Fruit fly (Drosophila melanogaster) whole organism, embryonic: ENCODE data around the gene CG42554.

Source experiments
- Antp ChIP-seq: fragments of 200-800 bp; sonication (Bioruptor generic); optimal IDR thresholded peaks from 3 replicates; lab custom pipeline; 2016; ENCODE audit warnings: missing biosample characterization, missing genetic modification characterization
- CG10366 ChIP-seq: fragments of 200-800 bp; sonication (Bioruptor generic); IDR thresholded peaks from 2 replicates; pipeline ENCODE4 v1.3.6; 2022; ENCODE audit warnings: missing biosample characterization, missing genetic modification characterization
- CG12659 ChIP-seq: fragments of 200-800 bp; sonication (Bioruptor generic); optimal IDR thresholded peaks from 3 replicates; lab custom pipeline; 2017; ENCODE audit warnings: mild to moderate bottlenecking, missing biosample characterization, missing genetic modification reagents, missing genetic modification characterization
- CG13775 ChIP-seq: fragments of 200-800 bp; sonication (Bioruptor generic); optimal IDR thresholded peaks from 3 replicates; lab custom pipeline; 2017; ENCODE audit warnings: missing biosample characterization, mild to moderate bottlenecking, missing genetic modification characterization
- CG16815 ChIP-seq: fragments of 200-800 bp; sonication (Bioruptor generic); optimal IDR thresholded peaks from 3 replicates; lab custom pipeline; 2017; ENCODE audit warnings: missing biosample characterization, mild to moderate bottlenecking, missing genetic modification characterization
- CG17385 ChIP-seq: fragments of 200-800 bp; sonication (Bioruptor generic); optimal IDR thresholded peaks from 3 replicates; lab custom pipeline; 2018; ENCODE audit warnings: missing biosample characterization, mild to moderate bottlenecking, missing genetic modification characterization
- CG17612 ChIP-seq: fragments of 200-800 bp; sonication (Bioruptor generic); IDR thresholded peaks from 2 replicates; pipeline ENCODE4 v1.3.6; 2022; ENCODE audit warnings: missing biosample characterization, missing genetic modification characterization
- CG18262 ChIP-seq: fragments of 200-800 bp; optimal IDR thresholded peaks from 3 replicates; lab custom pipeline; 2019; ENCODE audit warnings: missing biosample characterization, mild to moderate bottlenecking, missing genetic modification characterization, moderate library complexity
- CG2889 ChIP-seq: fragments of 200-800 bp; sonication (Bioruptor generic); IDR thresholded peaks from 3 replicates; pipeline ENCODE4 v1.3.6; 2022; ENCODE audit warnings: missing biosample characterization, missing genetic modification characterization
- CG32767 ChIP-seq: fragments of 200-800 bp; sonication (Bioruptor generic); IDR thresholded peaks from 2 replicates; pipeline ENCODE4 v1.3.6; 2022; ENCODE audit warnings: missing biosample characterization, missing genetic modification characterization
- CG33213 ChIP-seq: fragments of 200-800 bp; sonication (Bioruptor generic); optimal IDR thresholded peaks from 3 replicates; lab custom pipeline; 2016; ENCODE audit warnings: missing biosample characterization, missing genetic modification characterization
- CG4282 ChIP-seq: fragments of 200-800 bp; sonication (Bioruptor generic); optimal IDR thresholded peaks from 2 replicates; lab custom pipeline; 2016; ENCODE audit warnings: missing biosample characterization, missing genetic modification characterization
- CG4360 ChIP-seq: fragments of 200-800 bp; sonication (Bioruptor generic); IDR thresholded peaks from 2 replicates; pipeline ENCODE4 v1.3.6; 2022; ENCODE audit warnings: missing biosample characterization, missing genetic modification characterization
- CG5953 ChIP-seq: fragments of 200-800 bp; sonication (Bioruptor generic); IDR thresholded peaks from 2 replicates; pipeline ENCODE4 v1.3.6; 2022; ENCODE audit warnings: missing biosample characterization, missing genetic modification characterization
- CG6654 ChIP-seq: fragments of 200-800 bp; sonication (Bioruptor generic); optimal IDR thresholded peaks from 2 replicates; lab custom pipeline; 2017; ENCODE audit warnings: missing biosample characterization, mild to moderate bottlenecking, missing genetic modification characterization
- CG7839 ChIP-seq: fragments of 200-800 bp; sonication (Bioruptor generic); optimal IDR thresholded peaks from 3 replicates; lab custom pipeline; 2018; ENCODE audit warnings: missing biosample characterization, mild to moderate bottlenecking, missing genetic modification characterization, moderate library complexity
- CG7987 ChIP-seq: fragments of 200-800 bp; sonication (Bioruptor generic); optimal IDR thresholded peaks from 2 replicates; lab custom pipeline; 2018; ENCODE audit warnings: missing biosample characterization, mild to moderate bottlenecking, missing genetic modification characterization, moderate library complexity
- CG8765 ChIP-seq: fragments of 200-800 bp; sonication (Bioruptor generic); IDR thresholded peaks from 2 replicates; pipeline ENCODE4 v1.3.6; 2022; ENCODE audit warnings: missing biosample characterization, missing genetic modification characterization
- CG9215 ChIP-seq: fragments of 200-800 bp; sonication (Bioruptor generic); IDR thresholded peaks from 2 replicates; pipeline ENCODE4 v1.3.6; 2022; ENCODE audit warnings: missing biosample characterization, missing genetic modification characterization
- CrebB ChIP-seq: fragments of 200-800 bp; sonication (Bioruptor generic); optimal IDR thresholded peaks from 3 replicates; lab custom pipeline; 2018; ENCODE audit warnings: missing biosample characterization, mild to moderate bottlenecking, missing genetic modification characterization
- D ChIP-seq, 2 experiments: fragments of 200-800 bp in 1 of 2; fragments of >200 bp in 1 of 2; sonication (Bioruptor generic) in 1 of 2; optimal IDR thresholded peaks; 2 replicates in 1 of 2; 3 replicates in 1 of 2; lab custom pipeline; 2017; ENCODE audit warnings: mild to moderate bottlenecking in 1 of 2, missing biosample characterization in 1 of 2, missing genetic modification characterization in 1 of 2, missing genetic modification reagents in 1 of 2
- Deaf1 ChIP-seq: fragments of 200-800 bp; optimal IDR thresholded peaks from 3 replicates; lab custom pipeline; 2019; ENCODE audit warnings: missing biosample characterization, mild to moderate bottlenecking, missing genetic modification characterization, moderate library complexity
- Ets65A ChIP-seq: fragments of 200-800 bp; sonication (Bioruptor generic); peaks from one replicate; lab custom pipeline; 2016; ENCODE audit warnings: missing biosample characterization, missing genetic modification characterization
- Gug ChIP-seq: fragments of 200-800 bp; sonication (Bioruptor generic); IDR thresholded peaks from 4 replicates; pipeline ENCODE4 v1.3.6; 2022; ENCODE audit warnings: missing biosample characterization, missing genetic modification characterization
- HLH3B ChIP-seq: fragments of 200-800 bp; sonication (Bioruptor generic); IDR thresholded peaks from 2 replicates; pipeline ENCODE4 v1.3.6; 2022; ENCODE audit warnings: missing biosample characterization, missing genetic modification characterization
- Kr ChIP-seq: fragments of 200-800 bp; sonication (Bioruptor generic); optimal IDR thresholded peaks from 2 replicates; lab custom pipeline; 2017; ENCODE audit warnings: missing biosample characterization, mild to moderate bottlenecking, missing genetic modification characterization
- Sin3A ChIP-seq: fragments of >200 bp; optimal IDR thresholded peaks from 2 replicates; lab custom pipeline; 2018
- Six4 ChIP-seq: fragments of 200-800 bp; sonication (Bioruptor generic); optimal IDR thresholded peaks from 2 replicates; lab custom pipeline; 2016; ENCODE audit warnings: missing biosample characterization, missing genetic modification characterization
- Xbp1 ChIP-seq: fragments of 200-800 bp; sonication (Bioruptor generic); optimal IDR thresholded peaks from 3 replicates; lab custom pipeline; 2016; ENCODE audit warnings: missing biosample characterization, mild to moderate bottlenecking, missing genetic modification characterization
- YL-1 ChIP-seq: fragments of 200-800 bp; sonication (Bioruptor generic); optimal IDR thresholded peaks from 3 replicates; lab custom pipeline; 2017; ENCODE audit warnings: missing biosample characterization, mild to moderate bottlenecking, missing genetic modification characterization
- ap ChIP-seq: fragments of 200-800 bp; sonication (Bioruptor generic); IDR thresholded peaks from 2 replicates; pipeline ENCODE4 v1.3.6; 2022; ENCODE audit warnings: missing biosample characterization, missing genetic modification characterization
- ase ChIP-seq: fragments of 200-800 bp; sonication (Bioruptor generic); IDR thresholded peaks from 3 replicates; pipeline ENCODE4 v1.3.6; 2022; ENCODE audit warnings: missing biosample characterization, missing genetic modification characterization
- chif ChIP-seq, 2 experiments: fragments of 200-800 bp; sonication (Bioruptor generic); optimal IDR thresholded peaks; 3 replicates each; lab custom pipeline; 2016; ENCODE audit warnings: missing biosample characterization in 2 of 2, missing genetic modification characterization in 2 of 2
- eyg ChIP-seq: fragments of 200-800 bp; sonication (Bioruptor generic); optimal IDR thresholded peaks from 3 replicates; lab custom pipeline; 2016; ENCODE audit warnings: missing biosample characterization, missing genetic modification characterization
- fd64A ChIP-seq: fragments of 200-800 bp; sonication (Bioruptor generic); optimal IDR thresholded peaks from 3 replicates; lab custom pipeline; 2018; ENCODE audit warnings: missing biosample characterization, mild to moderate bottlenecking, missing genetic modification characterization
- gcm2 ChIP-seq: fragments of 200-800 bp; sonication (Bioruptor generic); optimal IDR thresholded peaks from 2 replicates; lab custom pipeline; 2016; ENCODE audit warnings: missing biosample characterization, missing genetic modification characterization
- gro ChIP-seq: fragments of 200-800 bp; sonication (Bioruptor generic); optimal IDR thresholded peaks from 2 replicates; lab custom pipeline; 2016; ENCODE audit warnings: missing biosample characterization, missing genetic modification characterization
- hkb ChIP-seq, 2 experiments: fragments of 200-800 bp in 1 of 2; fragments of >200 bp in 1 of 2; sonication (Bioruptor generic) in 1 of 2; IDR thresholded peaks in 1 of 2; optimal IDR thresholded peaks in 1 of 2; 2 replicates each; pipeline versions ENCODE4 v1.3.6 to Lab custom; 2017 to 2022; ENCODE audit warnings: missing biosample characterization in 1 of 2, missing genetic modification characterization in 1 of 2
- jing ChIP-seq: fragments of 200-800 bp; sonication (Bioruptor generic); optimal IDR thresholded peaks from 2 replicates; lab custom pipeline; 2018; ENCODE audit warnings: missing biosample characterization, mild to moderate bottlenecking, missing genetic modification characterization
- klu ChIP-seq: fragments of 200-800 bp; sonication (Bioruptor generic); IDR thresholded peaks from 2 replicates; pipeline ENCODE4 v1.3.6; 2022; ENCODE audit warnings: missing biosample characterization, missing genetic modification characterization
- pan ChIP-seq, 4 experiments: fragments of >200 bp in 3 of 4; fragments of 200-800 bp in 1 of 4; sonication (Bioruptor generic) in 1 of 4; optimal IDR thresholded peaks in 3 of 4; IDR thresholded peaks in 1 of 4; 2 replicates each; pipeline versions ENCODE4 v1.3.6 to Lab custom; 2017 to 2022; ENCODE audit warnings: missing biosample characterization in 2 of 4, missing genetic modification characterization in 2 of 4, mixed read lengths in 1 of 4
- peb ChIP-seq: fragments of 200-800 bp; sonication (Bioruptor generic); IDR thresholded peaks from 2 replicates; pipeline ENCODE4 v1.3.6; 2022; ENCODE audit warnings: missing biosample characterization, missing genetic modification characterization
- rib ChIP-seq: fragments of 200-800 bp; sonication (Bioruptor generic); IDR thresholded peaks from 2 replicates; pipeline ENCODE4 v1.3.6; 2022; ENCODE audit warnings: missing biosample characterization, missing genetic modification characterization
- row ChIP-seq: fragments of 200-800 bp; sonication (Bioruptor generic); IDR thresholded peaks from 3 replicates; pipeline ENCODE4 v1.3.6; 2022; ENCODE audit warnings: missing biosample characterization, missing genetic modification characterization
- sens ChIP-seq: fragments of 200-800 bp; sonication (Bioruptor generic); peaks from one replicate; lab custom pipeline; 2016; ENCODE audit warnings: missing biosample characterization, missing genetic modification characterization
- seq ChIP-seq: fragments of 200-800 bp; sonication (Bioruptor generic); IDR thresholded peaks from 2 replicates; pipeline ENCODE4 v1.3.6; 2022; ENCODE audit warnings: missing biosample characterization, missing genetic modification characterization
- tin ChIP-seq: fragments of 200-800 bp; sonication (Bioruptor generic); optimal IDR thresholded peaks from 3 replicates; lab custom pipeline; 2016; ENCODE audit warnings: missing biosample characterization, missing genetic modification characterization
- wdn ChIP-seq: fragments of 200-800 bp; sonication (Bioruptor generic); IDR thresholded peaks from 2 replicates; pipeline ENCODE4 v1.3.6; 2022; ENCODE audit warnings: missing biosample characterization, missing genetic modification characterization
- wor ChIP-seq: fragments of 200-800 bp; sonication (Bioruptor generic); IDR thresholded peaks from 2 replicates; pipeline ENCODE4 v1.3.6; 2022; ENCODE audit warnings: missing biosample characterization, missing genetic modification characterization

Gene CG42554

DNA sequence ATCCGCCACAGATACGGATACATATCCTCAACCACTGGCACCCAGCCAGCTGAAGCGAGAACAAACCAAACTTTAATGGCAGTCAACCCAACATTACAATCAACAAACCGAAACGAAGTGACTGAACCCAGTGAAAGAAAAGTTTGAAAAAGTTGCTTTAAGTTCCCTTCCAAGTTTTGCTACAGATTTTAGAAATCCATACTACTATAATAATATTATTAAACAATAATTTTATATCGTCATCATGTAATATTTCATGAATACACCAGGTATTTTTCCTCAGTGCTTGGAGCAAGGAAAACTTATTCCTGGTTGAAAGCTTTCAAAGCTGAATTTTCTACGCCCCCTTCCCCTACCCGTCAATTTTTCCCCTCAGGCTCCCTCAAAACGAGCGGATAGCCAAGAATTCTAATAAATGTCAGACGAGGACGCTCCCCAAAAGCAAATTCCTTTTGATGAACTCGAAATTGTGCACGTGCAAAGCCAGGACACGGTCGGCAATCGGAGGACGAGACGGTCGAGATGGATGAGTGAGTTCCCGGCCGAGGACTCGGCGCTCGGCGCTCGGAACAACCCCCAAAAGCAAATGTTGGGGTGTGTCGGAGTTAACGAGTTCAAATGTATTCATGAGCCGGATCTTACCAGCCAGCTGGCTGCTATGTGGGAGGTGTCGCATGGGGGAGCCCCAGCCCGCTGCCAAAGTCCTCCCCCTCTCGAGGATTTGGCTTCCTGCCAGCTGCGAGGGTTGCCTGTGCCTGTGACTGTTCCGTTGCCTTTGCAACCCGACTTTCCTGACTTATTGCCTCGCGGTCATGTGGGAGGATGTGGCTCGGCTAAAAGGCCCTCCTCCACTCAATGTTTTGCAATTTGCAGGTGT, 38.3 kb upstream of the CG42554 start:
- TF ChIP-seq row (GFP tag; lab: Robert Waterston, UW) (peak; percentile 60), CG16815 (no peak), jing (GFP tag; lab: Kevin White, UChicago) (no peak), CG6654 (peak; percentile 21), Kr (GFP tag; lab: Kevin White, UChicago) (no peak), tin (GFP tag; lab: Kevin White, UChicago) (peak; percentile 51), chif (GFP tag; optimal IDR thresholded peaks at IDR 0.05; lab: Kevin White, UChicago) (no peak), ase (GFP tag; lab: Robert Waterston, UW) (peak; percentile 50; the same call in 1 of the 3 replicates), CG4282 (no peak), Xbp1 (peak; percentile 17), gro (GFP tag; lab: Kevin White, UChicago) (no peak), HLH3B (GFP tag; lab: Robert Waterston, UW) (peak; percentile 82), seq (GFP tag; lab: Robert Waterston, UW) (no peak; the same call in 1 of the 2 replicates), CG8765 (no peak), Deaf1 (tag; lab: Kevin White, UChicago) (peak; percentile 86), CG12659 (GFP tag; lab: Kevin White, UChicago) (peak; percentile 10), CG13775 (peak; percentile 7), peb (GFP tag; lab: Robert Waterston, UW) (no peak), CG18262 (peak; percentile 60), CG7987 (GFP tag; lab: Kevin White, UChicago) (peak; percentile 36), Antp (GFP tag; lab: Kevin White, UChicago) (peak; percentile 6), ap (GFP tag; lab: Robert Waterston, UW) (0 out of 2 replicates have a peak, but pooled peaks have one; percentile 9), CG5953 (GFP tag; lab: Robert Waterston, UW) (0 out of 2 replicates have a peak, but pooled peaks have one; percentile 35), CG17385 (GFP tag; lab: Kevin White, UChicago) (peak; percentile 40), CG4360 (GFP tag; lab: Robert Waterston, UW) (0 out of 2 replicates have a peak, but pooled peaks have one; percentile 38), Sin3A (lab: Kevin White, UChicago) (no peak), hkb (optimal IDR thresholded peaks at IDR 0.05; lab: Kevin White, UChicago) (no peak), hkb (GFP tag; IDR thresholded peaks at IDR 0.05; lab: Robert Waterston, UW) (peak; percentile 63), wor (no peak), pan (optimal IDR thresholded peaks at IDR 0.05; lab: Kevin White, UChicago) (no peak), pan (GFP tag; optimal IDR thresholded peaks at IDR 0.05 in 1 of 2, IDR thresholded peaks at IDR 0.05 in 1 of 2) (peak in 1 of 2 experiments; percentile 69), Gug (GFP tag; lab: Robert Waterston, UW) (peak; percentile 45; the same call in 2 of the 4 replicates), klu (GFP tag; lab: Robert Waterston, UW) (0 out of 2 replicates have a peak, but pooled peaks have one; percentile 13), CrebB (tag; lab: Kevin White, UChicago) (no peak), CG9215 (GFP tag; lab: Robert Waterston, UW) (0 out of 2 replicates have a peak, but pooled peaks have one; percentile 40), eyg (GFP tag; lab: Kevin White, UChicago) (no peak), D (optimal IDR thresholded peaks at IDR 0.05; lab: Kevin White, UChicago) (no peak), D (GFP tag; optimal IDR thresholded peaks at IDR 0.05; lab: Kevin White, UChicago) (peak; percentile 53), CG32767 (GFP tag; lab: Robert Waterston, UW) (no peak), rib (GFP tag; lab: Robert Waterston, UW) (no peak), CG10366 (GFP tag; lab: Robert Waterston, UW) (no peak), CG7839 (peak; percentile 76), CG2889 (GFP tag; lab: Robert Waterston, UW) (no peak), sens (GFP tag; lab: Kevin White, UChicago) (no peak), fd64A (peak; percentile 1), CG17612 (GFP tag; lab: Robert Waterston, UW) (no peak), gcm2 (GFP tag; lab: Kevin White, UChicago) (no peak), YL-1 (GFP tag; lab: Kevin White, UChicago) (no peak), Six4 (peak; percentile 50), Ets65A (GFP tag; lab: Kevin White, UChicago) (peak; percentile 60), CG33213 (GFP tag; lab: Kevin White, UChicago) (no peak), wdn (GFP tag; lab: Robert Waterston, UW) (no peak)
